Fruit fly (Drosophila melanogaster) whole organism, wandering third instar larva: ENCODE measurements around the gene Evi5.

Experiments used
- Dfd ChIP-seq: fragments of >200 bp; optimal IDR thresholded peaks from 2 replicates; lab custom pipeline; 2017; ENCODE audit warnings: missing biosample characterization, missing genetic modification characterization
- Dif ChIP-seq: fragments of 200-275, 200-300 bp; sonication (Bioruptor generic); optimal IDR thresholded peaks from 2 replicates; lab custom pipeline; 2018; ENCODE audit warnings: missing biosample characterization, missing genetic modification characterization; ENCODE audit not compliant: partially characterized antibody
- Hr83 ChIP-seq: fragments of 200-300 bp; sonication (Bioruptor generic); optimal IDR thresholded peaks from 2 replicates; lab custom pipeline; 2016; ENCODE audit warnings: missing biosample characterization, mild to moderate bottlenecking, missing genetic modification characterization, moderate library complexity; ENCODE audit not compliant: poor library complexity, severe bottlenecking
- fru ChIP-seq: fragments of 200-800 bp; sonication (Bioruptor generic); optimal IDR thresholded peaks from 3 replicates; lab custom pipeline; 2016; ENCODE audit warnings: missing biosample characterization, mild to moderate bottlenecking, missing genetic modification characterization
- jim ChIP-seq: fragments of 175-275, 200-325 bp; sonication (Bioruptor generic); optimal IDR thresholded peaks from 2 replicates; lab custom pipeline; 2016; ENCODE audit warnings: missing biosample characterization, mild to moderate bottlenecking, missing genetic modification characterization
- lola ChIP-seq: fragments of >200 bp; optimal IDR thresholded peaks from 2 replicates; lab custom pipeline; 2017; ENCODE audit warnings: missing biosample characterization, missing genetic modification characterization
- sage ChIP-seq: fragments of 200-800 bp; sonication (Bioruptor generic); optimal IDR thresholded peaks from 2 replicates; lab custom pipeline; 2016; ENCODE audit warnings: missing biosample characterization, mild to moderate bottlenecking, missing genetic modification characterization
- usp ChIP-seq: fragments of >200 bp; optimal IDR thresholded peaks from 2 replicates; lab custom pipeline; 2017; ENCODE audit warnings: missing biosample characterization, missing genetic modification characterization

DNA sequence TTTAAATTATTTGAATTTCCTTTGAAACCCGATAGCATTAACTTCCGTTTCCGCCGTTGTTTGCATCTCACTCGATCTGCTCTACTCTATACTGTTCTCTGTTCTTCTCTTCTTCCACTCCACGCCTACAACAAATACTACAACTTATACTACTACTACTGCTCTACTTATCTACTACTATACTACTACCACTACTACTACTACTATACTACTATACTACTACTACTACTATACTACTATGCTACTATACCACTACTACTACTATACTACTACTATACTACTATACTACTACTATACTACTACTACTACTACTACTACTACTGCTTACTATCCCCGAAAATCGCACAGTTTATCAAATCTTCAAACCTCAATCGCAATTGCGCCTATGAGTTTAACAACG, 71.6 kb downstream of the Evi5 start:
- no peak for TF ChIP-seq sage (GFP tag; lab: Kevin White, UChicago)
- no peak for TF ChIP-seq Hr83
- no peak for TF ChIP-seq Dfd (GFP tag; lab: Kevin White, UChicago)
- no peak for TF ChIP-seq lola (GFP tag; lab: Kevin White, UChicago)
- TF ChIP-seq usp (GFP tag; lab: Kevin White, UChicago): no peak
- no peak for TF ChIP-seq fru
- no peak for TF ChIP-seq Dif (GFP tag; lab: Kevin White, UChicago)
- TF ChIP-seq jim: no peak
